Worm (Caenorhabditis elegans): Measurements from ENCODE around the gene B0507.4.

The B0507.4 gene

DNA sequence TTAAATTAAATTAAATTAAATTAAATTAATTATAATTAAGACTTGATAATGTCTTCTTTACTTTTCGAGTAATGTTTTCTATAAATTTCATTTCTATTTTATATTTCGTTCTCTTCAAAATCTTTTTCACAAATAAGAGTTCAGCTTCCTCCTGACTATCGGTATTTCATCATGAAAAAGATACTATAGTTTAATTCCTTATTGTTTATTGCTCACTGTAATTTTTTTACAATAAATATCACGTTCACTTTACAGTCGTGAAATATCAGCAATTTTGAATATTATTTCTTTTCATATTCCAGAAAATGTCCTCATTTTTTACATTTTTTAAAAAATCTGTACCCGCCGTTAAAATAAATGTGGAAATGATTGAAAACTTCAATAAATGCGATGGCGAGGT lies 18.4 kb upstream of the B0507.4 start, which contains the start of gene ZC196.3:
Gene ZC196.3, plus strand, starts transcription at position 301 of the 400 bp plus-strand sequence.
- TF ChIP-seq dve-1 (tag; optimal IDR thresholded peaks at IDR 0.05) (no peak), Y22D7AL.16 (tag; optimal IDR thresholded peaks at IDR 0.05) (no peak), pros-1 (tag; optimal IDR thresholded peaks at IDR 0.05) (no peak), ets-4 (tag; optimal IDR thresholded peaks at IDR 0.05) (no peak), nhr-11 (tag; optimal IDR thresholded peaks at IDR 0.05) (no peak), ref-2 (tag; optimal IDR thresholded peaks at IDR 0.05) (no peak), mec-3 (tag; optimal IDR thresholded peaks at IDR 0.05; ENCODE audit: borderline replicate concordance) (no peak), pax-1 (tag; optimal IDR thresholded peaks at IDR 0.05) (no peak), ceh-22 (tag; optimal IDR thresholded peaks at IDR 0.05) (no peak), sox-2 (GFP tag; IDR thresholded peaks at IDR 0.05) (no peak), ceh-2 (tag; optimal IDR thresholded peaks at IDR 0.05) (no peak), T23F11.4 (GFP tag; optimal IDR thresholded peaks at IDR 0.05) (no peak), ama-1 (optimal IDR thresholded peaks at IDR 0.05) (no peak), zip-5 (tag; optimal IDR thresholded peaks at IDR 0.05) (no peak)

DNA sequence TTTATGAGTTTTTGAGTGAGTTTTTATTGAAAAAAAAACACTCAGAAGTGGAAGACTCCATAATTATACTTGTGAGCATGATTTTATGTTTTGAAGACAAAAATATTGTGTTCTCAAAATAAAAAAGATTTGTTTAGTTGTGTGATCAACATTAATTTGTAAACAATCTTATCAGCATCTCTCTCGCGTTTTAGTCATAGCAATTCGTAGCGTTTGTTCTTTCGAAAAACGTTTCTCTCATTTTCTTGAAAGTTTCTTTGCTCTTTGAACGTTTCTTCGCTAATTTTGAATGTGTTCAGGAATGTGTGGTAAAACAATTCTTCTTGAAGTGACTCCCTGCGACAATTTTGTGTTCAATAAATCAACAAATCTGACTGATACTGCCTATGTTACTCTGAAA lies 15.6 kb upstream of the B0507.4 start, which contains the start of gene ZC196.2:
Gene ZC196.2, plus strand, starts transcription at position 301 of the 400 bp plus-strand sequence.
- TF ChIP-seq tbx-7 (tag; optimal IDR thresholded peaks at IDR 0.05) (no peak), gmeb-2 (tag; optimal IDR thresholded peaks at IDR 0.05) (no peak), pqm-1 (tag; optimal IDR thresholded peaks at IDR 0.05) (no peak), ref-2 (tag; optimal IDR thresholded peaks at IDR 0.05) (no peak), hlh-30 (tag; optimal IDR thresholded peaks at IDR 0.05; ENCODE audit: insufficient read depth) (no peak), Y22D7AL.16 (tag; optimal IDR thresholded peaks at IDR 0.05) (no peak), elt-2 (tag; optimal IDR thresholded peaks at IDR 0.05) (no peak), elt-4 (tag; optimal IDR thresholded peaks at IDR 0.05) (no peak), unc-3 (GFP tag; conservative IDR thresholded peaks at IDR 0.05) (no peak), unc-3 (tag; optimal IDR thresholded peaks at IDR 0.05) (no peak)

DNA sequence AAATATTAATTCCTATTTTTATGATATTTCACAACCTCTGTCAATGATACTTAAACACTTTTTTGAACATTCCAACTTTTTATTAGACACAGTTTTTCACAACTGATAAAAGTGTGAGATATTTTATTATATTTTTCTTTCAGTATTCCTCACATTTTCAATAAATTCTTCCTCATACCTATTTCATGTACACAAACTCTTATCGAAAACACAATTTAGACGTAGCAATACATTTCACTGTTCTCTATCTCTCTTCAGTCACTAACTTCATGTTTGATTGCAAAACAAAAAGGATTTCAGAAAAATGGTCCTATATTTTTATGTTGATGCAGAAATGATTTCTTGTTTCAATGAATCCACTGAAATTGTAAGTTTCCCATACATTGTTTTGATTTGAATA lies 8.9 kb upstream of the B0507.4 start, which contains the start of gene B0507.6:
Gene B0507.6, plus strand, starts transcription at position 301 of the 400 bp plus-strand sequence.
- TF ChIP-seq ceh-19 (GFP tag; optimal IDR thresholded peaks at IDR 0.05) = no peak
- TF ChIP-seq dmd-4 (tag; optimal IDR thresholded peaks at IDR 0.05; ENCODE audit: borderline replicate concordance) = no peak
- TF ChIP-seq ceh-34 (tag; optimal IDR thresholded peaks at IDR 0.05) = no peak
- TF ChIP-seq rnt-1 (tag; optimal IDR thresholded peaks at IDR 0.05) = no peak
- TF ChIP-seq madf-2 (tag; optimal IDR thresholded peaks at IDR 0.05) = no peak
- no peak for TF ChIP-seq hlh-15 (tag; optimal IDR thresholded peaks at IDR 0.05)
- TF ChIP-seq unc-55 (GFP tag; optimal IDR thresholded peaks at IDR 0.05) = no peak
- no peak for TF ChIP-seq ref-2 (tag; optimal IDR thresholded peaks at IDR 0.05)

DNA sequence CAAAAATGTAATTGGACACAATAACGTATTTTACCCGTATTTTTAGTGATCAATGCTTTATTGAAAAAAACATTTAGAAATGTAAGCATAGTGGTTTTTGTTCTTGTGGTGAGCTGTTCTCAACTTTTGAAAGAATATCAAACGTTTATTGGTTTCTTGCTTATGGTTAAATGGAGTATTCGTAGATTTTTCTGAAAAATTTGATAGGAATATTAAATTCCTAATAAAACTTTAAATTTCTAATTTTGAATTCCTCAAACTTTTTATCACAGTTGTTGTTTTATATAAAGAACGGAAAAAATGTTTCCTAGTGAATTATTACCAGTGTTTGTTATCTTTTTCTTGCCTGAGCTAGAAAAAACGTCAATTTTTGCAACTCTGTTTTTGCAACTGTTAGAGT lies 1.4 kb upstream of the B0507.4 start, which contains the start of gene B0507.5:
Gene B0507.5, plus strand, starts transcription at position 301 of the 400 bp plus-strand sequence.
- TF ChIP-seq hlh-13 (GFP tag; optimal IDR thresholded peaks at IDR 0.05) (no peak), C38D4.7 (GFP tag; optimal IDR thresholded peaks at IDR 0.05) (no peak), K02D7.2 (tag; optimal IDR thresholded peaks at IDR 0.05) (no peak), F13H6.1 (tag; optimal IDR thresholded peaks at IDR 0.05) (no peak), ceh-48 (tag; optimal IDR thresholded peaks at IDR 0.05) (no peak), unc-3 (GFP tag; conservative IDR thresholded peaks at IDR 0.05) (no peak), unc-3 (tag; optimal IDR thresholded peaks at IDR 0.05) (no peak), pha-2 (tag; optimal IDR thresholded peaks at IDR 0.05) (no peak), C08G9.2 (tag; optimal IDR thresholded peaks at IDR 0.05) (no peak), ahr-1 (tag; optimal IDR thresholded peaks at IDR 0.05) (no peak)

DNA sequence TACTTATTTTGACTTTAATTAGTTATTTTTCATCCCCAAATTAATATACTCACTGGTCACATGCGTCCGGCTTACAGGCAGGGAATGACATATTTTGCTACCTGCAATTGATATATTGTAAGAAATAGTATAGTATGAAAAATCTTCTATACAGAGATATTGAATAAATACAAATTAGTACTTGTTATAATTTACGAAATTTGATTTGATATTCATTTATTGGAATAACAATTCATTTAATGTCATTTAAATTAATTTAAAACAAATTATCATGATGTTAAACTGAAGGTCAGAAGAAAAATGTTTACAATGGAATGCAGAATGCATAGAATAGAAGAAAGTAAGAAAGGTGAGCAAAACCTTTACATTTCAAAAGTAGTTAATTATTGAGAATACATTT lies 3.8 kb downstream of the B0507.4 start, which contains the start of gene B0507.7:
Gene B0507.7, minus strand, starts transcription at position 101 of the 400 bp plus-strand sequence.
- TF ChIP-seq ceh-18 (tag; optimal IDR thresholded peaks at IDR 0.05) (no peak), hlh-8 (tag; optimal IDR thresholded peaks at IDR 0.05) (no peak), elt-4 (tag; optimal IDR thresholded peaks at IDR 0.05) (no peak), eyg-1 (tag; optimal IDR thresholded peaks at IDR 0.05) (no peak), pha-2 (tag; optimal IDR thresholded peaks at IDR 0.05) (no peak), ahr-1 (tag; optimal IDR thresholded peaks at IDR 0.05) (no peak), pax-1 (tag; optimal IDR thresholded peaks at IDR 0.05) (no peak), unc-86 (tag; optimal IDR thresholded peaks at IDR 0.05) (no peak), F13H6.1 (tag; optimal IDR thresholded peaks at IDR 0.05) (no peak), pha-4 (tag; optimal IDR thresholded peaks at IDR 0.05) (no peak)

Measured in whole organism, late embryonic.